Fruit fly (Drosophila melanogaster): ENCODE results near the gene schuy.
A peak's percentile ranks its signal among the peaks of the same experiment; 100 is the strongest.

schuy gene

dm6 chr3L:19991714-19992231 is 5.9 kb downstream of the schuy start, which contains the start of the genes CG7646 and Nca (continued):
- TF ChIP-seq HLH4C (GFP tag; IDR thresholded peaks at IDR 0.05; ENCODE audit: partially characterized antibody): peak; percentile 89
- TF ChIP-seq Dip2 (GFP tag; IDR thresholded peaks at IDR 0.05): no peak
- no peak for TF ChIP-seq H2.0 (GFP tag; IDR thresholded peaks at IDR 0.05)
- TF ChIP-seq CG6683 (GFP tag; optimal IDR thresholded peaks at IDR 0.05): no peak
- no peak for TF ChIP-seq shn (GFP tag; optimal IDR thresholded peaks at IDR 0.05)
- no peak for TF ChIP-seq CG13894 (tag; optimal IDR thresholded peaks at IDR 0.05)
- no peak for TF ChIP-seq CG9437 (GFP tag; optimal IDR thresholded peaks at IDR 0.05)
- no peak for TF ChIP-seq Neu2 (GFP tag; optimal IDR thresholded peaks at IDR 0.05; ENCODE audit: borderline replicate concordance)
- peak; percentile 38 for TF ChIP-seq zfh2 (GFP tag; optimal IDR thresholded peaks at IDR 0.05)
- no peak for TF ChIP-seq HLH3B (GFP tag; IDR thresholded peaks at IDR 0.05)
- TF ChIP-seq CG10959 (GFP tag; IDR thresholded peaks at IDR 0.05): no peak
- TF ChIP-seq ranshi (GFP tag; IDR thresholded peaks at IDR 0.05): peak; percentile 78; the same call in 1 of the 2 replicates
- TF ChIP-seq CG6765 (GFP tag; optimal IDR thresholded peaks at IDR 0.05): no peak
- TF ChIP-seq Fer2 (tag; optimal IDR thresholded peaks at IDR 0.05): no peak
- no peak for TF ChIP-seq sima (GFP tag; optimal IDR thresholded peaks at IDR 0.05)
- TF ChIP-seq chn (GFP tag; optimal IDR thresholded peaks at IDR 0.05): no peak
- no peak for TF ChIP-seq CG5953 (GFP tag; IDR thresholded peaks at IDR 0.05)
- TF ChIP-seq CG3847 (GFP tag; IDR thresholded peaks at IDR 0.05): no peak
- TF ChIP-seq CG34422 (GFP tag; IDR thresholded peaks at IDR 0.05): no peak; the same call in 2 of the 3 replicates
- TF ChIP-seq trh (GFP tag; optimal IDR thresholded peaks at IDR 0.05): no peak
- no peak for TF ChIP-seq CG18619 (GFP tag; optimal IDR thresholded peaks at IDR 0.05)
- TF ChIP-seq wek (GFP tag; optimal IDR thresholded peaks at IDR 0.05): peak; percentile 75
- no peak for TF ChIP-seq lov (optimal IDR thresholded peaks at IDR 0.05)
- TF ChIP-seq lov (GFP tag; IDR thresholded peaks at IDR 0.05): no peak
- no peak for TF ChIP-seq eyg (GFP tag; optimal IDR thresholded peaks at IDR 0.05)
- TF ChIP-seq lilli (GFP tag; optimal IDR thresholded peaks at IDR 0.05): peak; percentile 17
- no peak for TF ChIP-seq CG4404 (GFP tag; IDR thresholded peaks at IDR 0.05)
- TF ChIP-seq gt (GFP tag; IDR thresholded peaks at IDR 0.05): no peak
- no peak for TF ChIP-seq Dip3 (GFP tag; optimal IDR thresholded peaks at IDR 0.05)
- no peak for TF ChIP-seq Lim3 (GFP tag; IDR thresholded peaks at IDR 0.05)
- no peak for TF ChIP-seq ash1 (GFP tag; optimal IDR thresholded peaks at IDR 0.05)
- TF ChIP-seq Side (GFP tag; optimal IDR thresholded peaks at IDR 0.05): no peak
- TF ChIP-seq Awh (GFP tag; IDR thresholded peaks at IDR 0.05): no peak
- no peak for TF ChIP-seq CG10565 (GFP tag; optimal IDR thresholded peaks at IDR 0.05)
- no peak for TF ChIP-seq Asciz (GFP tag; optimal IDR thresholded peaks at IDR 0.05)
- no peak for TF ChIP-seq CG8765 (GFP tag; IDR thresholded peaks at IDR 0.05)
- TF ChIP-seq CG8359 (GFP tag; optimal IDR thresholded peaks at IDR 0.05; ENCODE audit: borderline replicate concordance): no peak
- no peak; the same call in 1 of the 2 replicates for TF ChIP-seq Rfx (GFP tag; IDR thresholded peaks at IDR 0.05)
- TF ChIP-seq CG6854 (GFP tag; optimal IDR thresholded peaks at IDR 0.05): no peak
- TF ChIP-seq D (optimal IDR thresholded peaks at IDR 0.05): no peak
- no peak for TF ChIP-seq D (GFP tag; optimal IDR thresholded peaks at IDR 0.05)
- TF ChIP-seq CG12155 (GFP tag; optimal IDR thresholded peaks at IDR 0.05): no peak
- no peak for TF ChIP-seq Hmr (GFP tag; optimal IDR thresholded peaks at IDR 0.05)
- TF ChIP-seq CG8089 (GFP tag; optimal IDR thresholded peaks at IDR 0.05): no peak
- no peak for TF ChIP-seq Antp (GFP tag; optimal IDR thresholded peaks at IDR 0.05)
- peak; percentile 32; the same call in 1 of the 2 replicates for TF ChIP-seq CG31441 (GFP tag; IDR thresholded peaks at IDR 0.05)
- TF ChIP-seq tin (GFP tag; optimal IDR thresholded peaks at IDR 0.05): no peak
- TF ChIP-seq jigr1 (GFP tag; IDR thresholded peaks at IDR 0.05): no peak
- TF ChIP-seq sc (optimal IDR thresholded peaks at IDR 0.05): no peak
- no peak for TF ChIP-seq sc (GFP tag; optimal IDR thresholded peaks at IDR 0.05)
- TF ChIP-seq CG11560 (tag; IDR thresholded peaks at IDR 0.05): no peak
- no peak for TF ChIP-seq nom (GFP tag; optimal IDR thresholded peaks at IDR 0.05)
- TF ChIP-seq chinmo (GFP tag; IDR thresholded peaks at IDR 0.05; ENCODE audit: partially characterized antibody): no peak; the same call in 3 of the 4 replicates

Measured in whole organism, embryonic.